Worm (Caenorhabditis elegans) whole organism, L4 larva: Measurements from ENCODE around the gene H12D21.6.

Experiments
- F49E8.2 ChIP-seq: sonication (generic microtip); optimal IDR thresholded peaks from 2 replicates; lab custom pipeline; 2016; ENCODE audit warnings: missing compliant biosample characterization, mild to moderate bottlenecking, missing genetic modification characterization, borderline replicate concordance
- ceh-82 ChIP-seq: sonication (generic microtip); optimal IDR thresholded peaks from 2 replicates; lab custom pipeline; 2017; ENCODE audit warnings: missing biosample characterization, missing genetic modification characterization
- nhr-77 ChIP-seq: fragments of 150-350 bp; optimal IDR thresholded peaks from 2 replicates; lab custom pipeline; 2014; ENCODE audit warnings: missing biosample characterization, missing genetic modification characterization

ce11 chrV:14921509-14921908 is 23.9 kb upstream of the H12D21.6 start, which contains the start of gene zmp-4:
- no peak for TF ChIP-seq F49E8.2 (tag; lab: Kevin White, UChicago)
- TF ChIP-seq nhr-77 (tag; lab: Kevin White, UChicago), result no peak
- TF ChIP-seq ceh-82 (tag; lab: Kevin White, UChicago), result no peak
